Fruit fly (Drosophila melanogaster): Measurements from ENCODE around the gene mthl15.

The mthl15 gene

DNA sequence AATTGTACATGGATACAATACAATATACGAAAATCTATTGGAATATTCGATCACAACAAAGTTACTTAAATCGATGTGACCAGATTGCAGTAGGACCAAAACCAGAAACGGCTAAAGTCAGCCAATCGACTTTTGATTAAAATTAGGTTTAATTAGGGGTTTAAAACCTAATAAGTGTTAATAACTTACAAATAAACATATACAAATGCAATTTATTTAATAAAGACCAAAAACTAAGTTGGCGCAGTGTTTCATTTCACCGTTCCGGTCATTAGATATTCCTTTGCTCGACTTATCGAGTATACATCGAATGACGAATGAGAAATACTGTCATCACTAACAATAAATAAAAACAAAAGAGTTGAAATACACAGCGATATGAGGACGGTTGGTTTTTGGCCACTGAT is 12.3 kb upstream of the mthl15 start, which contains the start of the genes bsk and CG31717:
bsk (minus strand) TSS at position 61 of the 407 bp plus-strand sequence.
CG31717 (plus strand) TSS at position 297 of the 407 bp plus-strand sequence.
- TF ChIP-seq cic (GFP tag; optimal IDR thresholded peaks at IDR 0.05), result peak; percentile 38
- TF ChIP-seq CG1620 (GFP tag; optimal IDR thresholded peaks at IDR 0.05), result no peak
- TF ChIP-seq CG7101 (tag; optimal IDR thresholded peaks at IDR 0.05), result no peak
- TF ChIP-seq toe (GFP tag; optimal IDR thresholded peaks at IDR 0.05), result no peak
- no peak for TF ChIP-seq Hr96 (GFP tag; optimal IDR thresholded peaks at IDR 0.05)
- peak; percentile 25 for TF ChIP-seq CG14711 (tag; optimal IDR thresholded peaks at IDR 0.05)
- TF ChIP-seq kay (GFP tag; ENCODE audit: borderline replicate concordance), result peak; percentile 98
- no peak for TF ChIP-seq cnc (optimal IDR thresholded peaks at IDR 0.05)
- no peak for TF ChIP-seq pad (GFP tag; optimal IDR thresholded peaks at IDR 0.05)
- no peak for TF ChIP-seq tj (GFP tag; optimal IDR thresholded peaks at IDR 0.05)
- no peak for TF ChIP-seq CG12768 (GFP tag; optimal IDR thresholded peaks at IDR 0.05)
- TF ChIP-seq Mnt (GFP tag; optimal IDR thresholded peaks at IDR 0.05), result peak; percentile 30
- TF ChIP-seq ovo (GFP tag; optimal IDR thresholded peaks at IDR 0.05), result no peak
- no peak for TF ChIP-seq CG11617 (GFP tag; optimal IDR thresholded peaks at IDR 0.05)
- TF ChIP-seq Crg-1 (GFP tag; optimal IDR thresholded peaks at IDR 0.05), result no peak
- peak; percentile 51 for TF ChIP-seq bab1 (GFP tag; optimal IDR thresholded peaks at IDR 0.05)
- TF ChIP-seq CG33017 (tag; optimal IDR thresholded peaks at IDR 0.05), result no peak
- TF ChIP-seq Clk (GFP tag; optimal IDR thresholded peaks at IDR 0.05), result no peak
- no peak for TF ChIP-seq CG5204 (GFP tag; optimal IDR thresholded peaks at IDR 0.05)
- TF ChIP-seq CG7045 (GFP tag; optimal IDR thresholded peaks at IDR 0.05), result no peak

dm6 chr2L:10249655-10250202 is 11.6 kb upstream of the mthl15 start:
- TF ChIP-seq CG7045 (GFP tag; optimal IDR thresholded peaks at IDR 0.05), result peak; percentile 7
- TF ChIP-seq CG5204 (GFP tag; optimal IDR thresholded peaks at IDR 0.05), result no peak
- TF ChIP-seq Clk (GFP tag; optimal IDR thresholded peaks at IDR 0.05), result no peak
- TF ChIP-seq CG7101 (tag; optimal IDR thresholded peaks at IDR 0.05), result peak; percentile 6
- no peak for TF ChIP-seq cnc (optimal IDR thresholded peaks at IDR 0.05)
- TF ChIP-seq cic (GFP tag; optimal IDR thresholded peaks at IDR 0.05), result peak; percentile 60
- TF ChIP-seq tj (GFP tag; optimal IDR thresholded peaks at IDR 0.05), result no peak
- no peak for TF ChIP-seq toe (GFP tag; optimal IDR thresholded peaks at IDR 0.05)
- peak; percentile 28 for TF ChIP-seq kay (GFP tag; ENCODE audit: borderline replicate concordance)
- peak; percentile 41 for TF ChIP-seq Crg-1 (GFP tag; optimal IDR thresholded peaks at IDR 0.05)
- peak; percentile 22 for TF ChIP-seq Mnt (GFP tag; optimal IDR thresholded peaks at IDR 0.05)

dm6 chr2L:10246785-10247190 is 8.7 kb upstream of the mthl15 start, which contains the start of gene chico:
Gene chico, minus strand, starts transcription at chr2L:10247078.
- TF ChIP-seq CG5204 (GFP tag; optimal IDR thresholded peaks at IDR 0.05) (no peak), CG1620 (GFP tag; optimal IDR thresholded peaks at IDR 0.05) (peak; percentile 22), Mnt (GFP tag; optimal IDR thresholded peaks at IDR 0.05) (peak; percentile 94), bab1 (GFP tag; optimal IDR thresholded peaks at IDR 0.05) (peak; percentile 44), CG14711 (tag; optimal IDR thresholded peaks at IDR 0.05) (peak; percentile 32), kay (GFP tag; ENCODE audit: borderline replicate concordance) (no peak), cic (GFP tag; optimal IDR thresholded peaks at IDR 0.05) (peak; percentile 66), ovo (GFP tag; optimal IDR thresholded peaks at IDR 0.05) (peak; percentile 27), CG11617 (GFP tag; optimal IDR thresholded peaks at IDR 0.05) (no peak), toe (GFP tag; optimal IDR thresholded peaks at IDR 0.05) (no peak), tj (GFP tag; optimal IDR thresholded peaks at IDR 0.05) (peak; percentile 14), CG12768 (GFP tag; optimal IDR thresholded peaks at IDR 0.05) (no peak)

- no peak for TF ChIP-seq bab1 (GFP tag; optimal IDR thresholded peaks at IDR 0.05)
- no peak for TF ChIP-seq CG33017 (tag; optimal IDR thresholded peaks at IDR 0.05)
- no peak for TF ChIP-seq Crg-1 (GFP tag; optimal IDR thresholded peaks at IDR 0.05)
- TF ChIP-seq tj (GFP tag; optimal IDR thresholded peaks at IDR 0.05), result peak; percentile 30
- TF ChIP-seq Clk (GFP tag; optimal IDR thresholded peaks at IDR 0.05), result no peak
- no peak for TF ChIP-seq ovo (GFP tag; optimal IDR thresholded peaks at IDR 0.05)
- TF ChIP-seq CG11617 (GFP tag; optimal IDR thresholded peaks at IDR 0.05), result no peak
- TF ChIP-seq pad (GFP tag; optimal IDR thresholded peaks at IDR 0.05), result no peak
- TF ChIP-seq CG5204 (GFP tag; optimal IDR thresholded peaks at IDR 0.05), result no peak
- TF ChIP-seq cic (GFP tag; optimal IDR thresholded peaks at IDR 0.05), result no peak
- no peak for TF ChIP-seq Hr96 (GFP tag; optimal IDR thresholded peaks at IDR 0.05)
- TF ChIP-seq kay (GFP tag; ENCODE audit: borderline replicate concordance), result peak; percentile 70
- TF ChIP-seq toe (GFP tag; optimal IDR thresholded peaks at IDR 0.05), result no peak
- no peak for TF ChIP-seq CG1620 (GFP tag; optimal IDR thresholded peaks at IDR 0.05)
- TF ChIP-seq CG7045 (GFP tag; optimal IDR thresholded peaks at IDR 0.05), result no peak
- no peak for TF ChIP-seq CG12768 (GFP tag; optimal IDR thresholded peaks at IDR 0.05)
- no peak for TF ChIP-seq Mnt (GFP tag; optimal IDR thresholded peaks at IDR 0.05)
Observed at dm6 chr2L:10238726-10239652, 872 bp upstream of the mthl15 start, which contains the start of gene me31B. Gene me31B, plus strand, starts transcription at chr2L:10239341.

DNA sequence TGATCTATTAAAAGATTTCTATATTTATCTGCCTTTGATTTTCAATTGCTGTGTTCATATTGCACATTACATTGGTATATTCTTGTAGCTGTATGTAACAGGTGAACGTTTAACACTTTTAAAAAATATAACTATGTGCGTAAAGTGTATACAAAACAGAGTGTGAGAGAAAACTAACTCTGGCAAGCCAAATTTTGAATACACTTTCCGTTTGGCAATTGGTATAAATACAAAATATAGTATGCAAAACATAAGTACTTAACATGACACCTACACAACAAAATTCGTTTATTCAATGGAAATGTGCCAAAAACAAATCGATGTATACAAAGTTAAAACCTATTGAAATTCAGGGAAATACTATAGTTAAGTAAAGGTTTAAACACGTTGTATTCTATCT is 5.3 kb downstream of the mthl15 start:
- TF ChIP-seq cic (GFP tag; optimal IDR thresholded peaks at IDR 0.05) (peak; percentile 46), CG14711 (tag; optimal IDR thresholded peaks at IDR 0.05) (no peak), CG11617 (GFP tag; optimal IDR thresholded peaks at IDR 0.05) (peak; percentile 29), kay (GFP tag; ENCODE audit: borderline replicate concordance) (peak; percentile 91), CG33017 (tag; optimal IDR thresholded peaks at IDR 0.05) (no peak), CG12768 (GFP tag; optimal IDR thresholded peaks at IDR 0.05) (no peak)
